Worm (Caenorhabditis elegans) whole organism, late embryonic: ENCODE data around the gene srlf-36.

Source experiments
- K09A11.1 ChIP-seq: sonication (generic microtip); optimal IDR thresholded peaks from 2 replicates; lab custom pipeline; 2017; ENCODE audit warnings: antibody characterized with exemption, mild to moderate bottlenecking, missing genetic modification characterization, missing compliant biosample characterization; ENCODE audit not compliant: insufficient read depth
- Y22D7AL.16 ChIP-seq: sonication (generic microtip); optimal IDR thresholded peaks from 2 replicates; lab custom pipeline; 2016; ENCODE audit warnings: missing genetic modification characterization, missing compliant biosample characterization
- ahr-1 ChIP-seq: sonication (generic microtip); optimal IDR thresholded peaks from 2 replicates; lab custom pipeline; 2016; ENCODE audit warnings: missing genetic modification characterization, missing compliant biosample characterization
- ama-1 ChIP-seq: fragments of 150-350 bp; optimal IDR thresholded peaks from 2 replicates; lab custom pipeline; 2014
- ceh-14 ChIP-seq: sonication (generic microtip); optimal IDR thresholded peaks from 2 replicates; lab custom pipeline; 2016; ENCODE audit warnings: missing genotype, missing genetic modification characterization, missing compliant biosample characterization
- ceh-19 ChIP-seq: fragments of 200-800 bp; sonication (Bioruptor generic); optimal IDR thresholded peaks from 2 replicates; lab custom pipeline; 2018; ENCODE audit warnings: mild to moderate bottlenecking, missing genetic modification characterization, missing compliant biosample characterization
- ceh-2 ChIP-seq: sonication (generic microtip); optimal IDR thresholded peaks from 2 replicates; lab custom pipeline; 2016; ENCODE audit warnings: missing genotype, missing genetic modification characterization, missing compliant biosample characterization
- ceh-22 ChIP-seq: sonication (generic microtip); optimal IDR thresholded peaks from 2 replicates; lab custom pipeline; 2017; ENCODE audit warnings: missing biosample characterization, missing genetic modification characterization
- ceh-30 ChIP-seq: fragments of 150-350 bp; optimal IDR thresholded peaks from 2 replicates; lab custom pipeline; 2014; ENCODE audit warnings: missing biosample characterization, missing genetic modification characterization
- ceh-31 ChIP-seq: sonication (generic microtip); optimal IDR thresholded peaks from 2 replicates; lab custom pipeline; 2016; ENCODE audit warnings: missing genetic modification characterization, missing compliant biosample characterization
- ceh-34 ChIP-seq: sonication (generic microtip); optimal IDR thresholded peaks from 2 replicates; lab custom pipeline; 2016; ENCODE audit warnings: mild to moderate bottlenecking, missing genetic modification characterization, missing compliant biosample characterization
- ceh-6 ChIP-seq: fragments of 200-800 bp; sonication (Bioruptor generic); optimal IDR thresholded peaks from 2 replicates; lab custom pipeline; 2018; ENCODE audit warnings: mild to moderate bottlenecking, missing genetic modification characterization, missing compliant biosample characterization
- ceh-9 ChIP-seq: sonication (generic microtip); optimal IDR thresholded peaks from 2 replicates; lab custom pipeline; 2016; ENCODE audit warnings: mild to moderate bottlenecking, missing genetic modification characterization, inconsistent platforms, missing compliant biosample characterization
- che-1 ChIP-seq: sonication (generic microtip); optimal IDR thresholded peaks from 2 replicates; lab custom pipeline; 2016; ENCODE audit warnings: mild to moderate bottlenecking, missing genetic modification characterization, missing compliant biosample characterization
- dmd-4 ChIP-seq: sonication (generic microtip); optimal IDR thresholded peaks from 2 replicates; lab custom pipeline; 2016; ENCODE audit warnings: borderline replicate concordance, missing genetic modification characterization, missing compliant biosample characterization
- dve-1 ChIP-seq: sonication (generic microtip); optimal IDR thresholded peaks from 2 replicates; lab custom pipeline; 2017; ENCODE audit warnings: antibody characterized with exemption, mild to moderate bottlenecking, missing genetic modification characterization, missing compliant biosample characterization
- hlh-30 ChIP-seq: sonication (generic microtip); optimal IDR thresholded peaks from 2 replicates; lab custom pipeline; 2017; ENCODE audit warnings: antibody characterized with exemption, missing genetic modification characterization, missing compliant biosample characterization; ENCODE audit not compliant: insufficient read depth
- hlh-6 ChIP-seq: sonication (generic microtip); optimal IDR thresholded peaks from 2 replicates; lab custom pipeline; 2016; ENCODE audit warnings: missing genotype, missing genetic modification characterization, missing compliant biosample characterization
- hlh-8 ChIP-seq: sonication (generic microtip); optimal IDR thresholded peaks from 2 replicates; lab custom pipeline; 2016; ENCODE audit warnings: missing genotype, missing genetic modification characterization, missing compliant biosample characterization
- madf-2 ChIP-seq: sonication (generic microtip); optimal IDR thresholded peaks from 2 replicates; lab custom pipeline; 2017; ENCODE audit warnings: missing genetic modification characterization, missing compliant biosample characterization
- mec-3 ChIP-seq: sonication (generic microtip); optimal IDR thresholded peaks from 2 replicates; lab custom pipeline; 2016; ENCODE audit warnings: borderline replicate concordance, missing genetic modification characterization, missing compliant biosample characterization
- npax-4 ChIP-seq: sonication (generic microtip); optimal IDR thresholded peaks from 2 replicates; lab custom pipeline; 2016; ENCODE audit warnings: missing genetic modification characterization, missing compliant biosample characterization
- pag-3 ChIP-seq: sonication (generic microtip); optimal IDR thresholded peaks from 2 replicates; lab custom pipeline; 2016; ENCODE audit warnings: missing compliant biosample characterization, missing genetic modification characterization, borderline replicate concordance
- pax-1 ChIP-seq: fragments of 150-350 bp; optimal IDR thresholded peaks from 2 replicates; lab custom pipeline; 2014; ENCODE audit warnings: missing biosample characterization, missing genetic modification characterization
- pha-2 ChIP-seq: sonication (generic microtip); optimal IDR thresholded peaks from 2 replicates; lab custom pipeline; 2017; ENCODE audit warnings: mild to moderate bottlenecking, missing genetic modification characterization, missing compliant biosample characterization
- pha-4 ChIP-seq: fragments of 150-350 bp; optimal IDR thresholded peaks from 2 replicates; lab custom pipeline; 2018; ENCODE audit warnings: missing biosample characterization, missing genetic modification reagents, missing genetic modification characterization
- sdc-2 ChIP-seq: sonication (generic microtip); optimal IDR thresholded peaks from 2 replicates; lab custom pipeline; 2016; ENCODE audit warnings: missing genotype, missing genetic modification characterization, missing compliant biosample characterization
- sox-4 ChIP-seq: sonication (generic microtip); optimal IDR thresholded peaks from 2 replicates; lab custom pipeline; 2017; ENCODE audit warnings: mild to moderate bottlenecking, missing genetic modification characterization, inconsistent platforms, missing compliant biosample characterization
- syd-9 ChIP-seq: sonication (generic microtip); optimal IDR thresholded peaks from 2 replicates; lab custom pipeline; 2016; ENCODE audit warnings: mild to moderate bottlenecking, missing genetic modification characterization, moderate library complexity, missing compliant biosample characterization
- unc-42 ChIP-seq: sonication (generic microtip); optimal IDR thresholded peaks from 2 replicates; lab custom pipeline; 2016; ENCODE audit warnings: missing genotype, missing genetic modification characterization, missing compliant biosample characterization
- unc-55 ChIP-seq: sonication (generic microtip); optimal IDR thresholded peaks from 2 replicates; lab custom pipeline; 2017; ENCODE audit warnings: missing biosample characterization, missing genetic modification reagents, missing genetic modification characterization
- unc-86 ChIP-seq: sonication (generic microtip); optimal IDR thresholded peaks from 2 replicates; lab custom pipeline; 2016; ENCODE audit warnings: missing genetic modification characterization, missing compliant biosample characterization
- zip-5 ChIP-seq: sonication (generic microtip); optimal IDR thresholded peaks from 2 replicates; lab custom pipeline; 2016; ENCODE audit warnings: missing genetic modification characterization, missing compliant biosample characterization

srlf-36 gene

ce11 chrV:574639-575038 lies 34.9 kb downstream of the srlf-36 start, which contains the start of gene C14C6.13:
C14C6.13 (minus strand) TSS chrV:574739.
- TF ChIP-seq ceh-9 (tag; lab: Kevin White, UChicago), result no peak

- no peak for TF ChIP-seq pag-3 (tag; lab: Kevin White, UChicago)
- no peak for TF ChIP-seq sox-4 (tag; lab: Kevin White, UChicago)
- no peak for TF ChIP-seq npax-4 (tag; lab: Kevin White, UChicago)
- TF ChIP-seq syd-9 (tag; lab: Kevin White, UChicago), result no peak
- no peak for TF ChIP-seq che-1 (tag; lab: Kevin White, UChicago)
- no peak for TF ChIP-seq mec-3 (tag; lab: Kevin White, UChicago)
- no peak for TF ChIP-seq zip-5 (tag; lab: Kevin White, UChicago)
- TF ChIP-seq ceh-34 (tag; lab: Kevin White, UChicago), result no peak
- no peak for TF ChIP-seq ceh-22
- no peak for TF ChIP-seq hlh-6 (tag; lab: Kevin White, UChicago)
- TF ChIP-seq pha-2 (tag; lab: Kevin White, UChicago), result no peak
- no peak for TF ChIP-seq hlh-30 (tag; lab: Kevin White, UChicago)
- no peak for TF ChIP-seq unc-55
- TF ChIP-seq ceh-14 (tag; lab: Kevin White, UChicago), result no peak
- TF ChIP-seq, all 69 proteins: peak for 0
Measured at ce11 chrV:568105-568504, 41.5 kb downstream of the srlf-36 start, which contains the start of gene sri-72. sri-72 (minus strand) TSS chrV:568205.

- TF ChIP-seq dmd-4 (tag; lab: Kevin White, UChicago) (no peak), ceh-30 (tag; lab: Kevin White, UChicago) (no peak), pax-1 (tag; lab: Kevin White, UChicago) (no peak), dve-1 (tag; lab: Kevin White, UChicago) (no peak), Y22D7AL.16 (tag; lab: Kevin White, UChicago) (no peak), ceh-19 (GFP tag; lab: Kevin White, UChicago) (no peak), ceh-6 (GFP tag; lab: Kevin White, UChicago) (no peak), ama-1 (lab: Kevin White, UChicago) (no peak), hlh-8 (tag; lab: Kevin White, UChicago) (no peak), K09A11.1 (tag; lab: Kevin White, UChicago) (no peak), ceh-9 (tag; lab: Kevin White, UChicago) (no peak), hlh-6 (tag; lab: Kevin White, UChicago) (no peak), sdc-2 (no peak), pha-4 (tag; lab: Kevin White, UChicago) (no peak), mec-3 (tag; lab: Kevin White, UChicago) (no peak), ceh-31 (tag; lab: Kevin White, UChicago) (no peak), npax-4 (tag; lab: Kevin White, UChicago) (no peak)
Measured at ce11 chrV:565984-566383, 43.6 kb downstream of the srlf-36 start, which contains the start of gene sri-73. sri-73 (minus strand) TSS chrV:566084.

ce11 chrV:562834-563233 lies 46.7 kb downstream of the srlf-36 start, which contains the start of gene C14C6.2:
C14C6.2 (plus strand) TSS chrV:563134.
- no peak for TF ChIP-seq madf-2 (tag; lab: Kevin White, UChicago)
- TF ChIP-seq unc-42 (tag; lab: Kevin White, UChicago), result no peak
- no peak for TF ChIP-seq unc-86 (tag; lab: Kevin White, UChicago)
- no peak for TF ChIP-seq K09A11.1 (tag; lab: Kevin White, UChicago)
- TF ChIP-seq ceh-6 (GFP tag; lab: Kevin White, UChicago), result no peak
- TF ChIP-seq pax-1 (tag; lab: Kevin White, UChicago), result no peak
- no peak for TF ChIP-seq pha-4 (tag; lab: Kevin White, UChicago)
- no peak for TF ChIP-seq ceh-2
- no peak for TF ChIP-seq ahr-1 (tag; lab: Kevin White, UChicago)
- TF ChIP-seq hlh-30 (tag; lab: Kevin White, UChicago), result no peak
- no peak for TF ChIP-seq hlh-8 (tag; lab: Kevin White, UChicago)
